Fruit fly (Drosophila melanogaster) whole organism, prepupa: ENCODE results near the gene OS9.

Experiments
- CG11902 ChIP-seq: fragments of 200-800 bp; sonication (Bioruptor generic); optimal IDR thresholded peaks from 3 replicates; lab custom pipeline; 2016; ENCODE audit warnings: missing biosample characterization, missing genetic modification characterization
- CG16779 ChIP-seq: fragments of 200-800 bp; sonication (Bioruptor generic); optimal IDR thresholded peaks from 3 replicates; lab custom pipeline; 2017; ENCODE audit warnings: missing biosample characterization, mild to moderate bottlenecking, missing genetic modification characterization
- CG32006 ChIP-seq: fragments of 200-800 bp; sonication (Bioruptor generic); optimal IDR thresholded peaks from 3 replicates; lab custom pipeline; 2017; ENCODE audit warnings: missing biosample characterization, mild to moderate bottlenecking, missing genetic modification characterization
- CG6163 ChIP-seq: fragments of 200-800 bp; sonication (Bioruptor generic); IDR thresholded peaks from 3 replicates; pipeline ENCODE4 v1.3.6; 2022; ENCODE audit warnings: missing biosample characterization, missing genetic modification characterization
- CG8632 ChIP-seq: fragments of 200-800 bp; sonication (Bioruptor generic); optimal IDR thresholded peaks from 3 replicates; lab custom pipeline; 2016; ENCODE audit warnings: missing biosample characterization, missing genetic modification characterization
- Eip78C ChIP-seq: fragments of 200-800 bp; sonication (Bioruptor generic); peaks from one replicate; lab custom pipeline; 2016; ENCODE audit warnings: missing biosample characterization, missing genetic modification characterization
- Met ChIP-seq: fragments of 200-800 bp; sonication (Bioruptor generic); optimal IDR thresholded peaks from 3 replicates; lab custom pipeline; 2016; ENCODE audit warnings: missing biosample characterization, missing genetic modification characterization
- OdsH ChIP-seq: fragments of 200-800 bp; sonication (Bioruptor generic); optimal IDR thresholded peaks from 3 replicates; lab custom pipeline; 2016; ENCODE audit warnings: missing biosample characterization, missing genetic modification characterization
- Sox102F ChIP-seq: fragments of 200-800 bp; sonication (Bioruptor generic); optimal IDR thresholded peaks from 2 replicates; lab custom pipeline; 2016; ENCODE audit warnings: missing biosample characterization, mild to moderate bottlenecking, missing genetic modification characterization
- acj6 ChIP-seq: fragments of 200-800 bp; sonication (Bioruptor generic); optimal IDR thresholded peaks from 3 replicates; lab custom pipeline; 2016; ENCODE audit warnings: missing biosample characterization, missing genetic modification characterization
- dac ChIP-seq: fragments of 200-800 bp; sonication (Bioruptor generic); optimal IDR thresholded peaks from 2 replicates; lab custom pipeline; 2017; ENCODE audit warnings: missing biosample characterization, mild to moderate bottlenecking, missing genetic modification characterization
- dsx ChIP-seq: fragments of 200-800 bp; optimal IDR thresholded peaks from 3 replicates; lab custom pipeline; 2019; ENCODE audit warnings: missing biosample characterization, mild to moderate bottlenecking, missing genetic modification characterization, moderate library complexity; ENCODE audit not compliant: poor library complexity, severe bottlenecking
- eg ChIP-seq: fragments of 200-800 bp; sonication (Bioruptor generic); IDR thresholded peaks from 3 replicates; pipeline ENCODE4 v1.3.6; 2022; ENCODE audit warnings: missing biosample characterization, missing genetic modification characterization
- ss ChIP-seq, 2 experiments: fragments of 200-800 bp; sonication (Bioruptor generic); optimal IDR thresholded peaks; 2 replicates in 1 of 2; 3 replicates in 1 of 2; lab custom pipeline; 2017 to 2018; ENCODE audit warnings: mild to moderate bottlenecking in 2 of 2, missing biosample characterization in 2 of 2, missing genetic modification characterization in 2 of 2, moderate library complexity in 1 of 2

DNA sequence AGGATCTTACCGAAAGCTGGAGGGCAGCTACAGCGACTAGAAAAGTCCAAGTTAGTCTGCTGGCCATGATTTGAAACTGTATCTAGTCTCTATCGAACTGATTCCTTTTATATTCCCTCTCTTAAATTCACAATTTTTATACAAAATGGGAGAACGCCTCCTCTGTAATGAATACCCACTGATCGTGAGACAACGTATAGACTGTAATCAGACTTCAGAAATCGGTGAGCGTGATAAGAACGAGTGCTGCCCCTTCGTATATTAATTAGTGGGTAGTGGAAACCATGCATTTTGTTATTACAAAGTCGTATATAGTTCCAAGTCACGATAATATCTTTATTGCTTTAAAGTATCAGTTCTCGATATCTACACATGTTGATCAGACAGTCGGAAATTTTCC lies at the start of gene OS9:
- TF ChIP-seq dsx (no peak), eg (GFP tag; lab: Robert Waterston, UW) (no peak), Eip78C (GFP tag; lab: Kevin White, UChicago) (no peak), OdsH (GFP tag; lab: Kevin White, UChicago) (no peak), Met (GFP tag; lab: Kevin White, UChicago) (no peak), CG16779 (tag; lab: Kevin White, UChicago) (no peak), CG32006 (no peak), CG11902 (GFP tag; lab: Kevin White, UChicago) (no peak), acj6 (GFP tag; lab: Kevin White, UChicago) (no peak), Sox102F (GFP tag; lab: Kevin White, UChicago) (no peak), CG6163 (GFP tag; lab: Robert Waterston, UW) (no peak), ss (GFP tag; optimal IDR thresholded peaks at IDR 0.05; lab: Kevin White, UChicago) (no peak), dac (GFP tag; lab: Kevin White, UChicago) (no peak), CG8632 (GFP tag; lab: Kevin White, UChicago) (no peak)
